Fruit fly (Drosophila melanogaster): ENCODE measurements around the gene VAChT.

VAChT gene

dm6 chr3R:18745961-18746468, 40.7 kb downstream of the VAChT start, which contains the start of the genes PGS1 and gwl (continued):
- TF ChIP-seq NK7.1 (GFP tag; optimal IDR thresholded peaks at IDR 0.05): no peak
- TF ChIP-seq CG18599 (GFP tag; optimal IDR thresholded peaks at IDR 0.05): no peak
- no peak for TF ChIP-seq disco-r (GFP tag; optimal IDR thresholded peaks at IDR 0.05)
- TF ChIP-seq Ets65A (GFP tag): peak; percentile 59
- no peak for TF ChIP-seq pan (optimal IDR thresholded peaks at IDR 0.05)
- peak in 1 of 2 experiments; percentile 81 for TF ChIP-seq pan (GFP tag; optimal IDR thresholded peaks at IDR 0.05 in 1 of 2, IDR thresholded peaks at IDR 0.05 in 1 of 2)
- TF ChIP-seq CG1529 (GFP tag; optimal IDR thresholded peaks at IDR 0.05): no peak
- TF ChIP-seq CG4617 (GFP tag; optimal IDR thresholded peaks at IDR 0.05; ENCODE audit: borderline replicate concordance): peak; percentile 39
- peak; percentile 79 for TF ChIP-seq Ssrp (tag; optimal IDR thresholded peaks at IDR 0.05)
- peak; percentile 69 for TF ChIP-seq fd3F (GFP tag; optimal IDR thresholded peaks at IDR 0.05)
- peak; percentile 88 for TF ChIP-seq tgo (GFP tag; IDR thresholded peaks at IDR 0.05)
- TF ChIP-seq CG9817 (tag; optimal IDR thresholded peaks at IDR 0.05): peak; percentile 80
- TF ChIP-seq CG12071 (GFP tag; optimal IDR thresholded peaks at IDR 0.05): no peak
- peak; percentile 9 for TF ChIP-seq dm (GFP tag; optimal IDR thresholded peaks at IDR 0.05)
- peak; percentile 43; the same call in 1 of the 2 replicates for TF ChIP-seq CG11696 (GFP tag; IDR thresholded peaks at IDR 0.05)
- TF ChIP-seq BEAF-32 (GFP tag; optimal IDR thresholded peaks at IDR 0.05): peak; percentile 72
- TF ChIP-seq Hr39 (optimal IDR thresholded peaks at IDR 0.05): no peak
- TF ChIP-seq sens-2 (GFP tag; IDR thresholded peaks at IDR 0.05): 0 out of 2 replicates have a peak, but pooled peaks have one; percentile 43
- peak; percentile 66 for TF ChIP-seq NfI (GFP tag; optimal IDR thresholded peaks at IDR 0.05)
- TF ChIP-seq CG30020 (tag; optimal IDR thresholded peaks at IDR 0.05): peak; percentile 67
- peak; percentile 68 for TF ChIP-seq pho (GFP tag; optimal IDR thresholded peaks at IDR 0.05)
- no peak for TF ChIP-seq cg (GFP tag; optimal IDR thresholded peaks at IDR 0.05)
- peak; percentile 64 for TF ChIP-seq Meics (GFP tag; optimal IDR thresholded peaks at IDR 0.05)
- no peak for TF ChIP-seq CG42726 (GFP tag; IDR thresholded peaks at IDR 0.05; ENCODE audit: partially characterized antibody)
- peak; percentile 8 for TF ChIP-seq salm (tag; optimal IDR thresholded peaks at IDR 0.05)
- peak; percentile 74 for TF ChIP-seq CG12942 (GFP tag; optimal IDR thresholded peaks at IDR 0.05)
- no peak for TF ChIP-seq CG6254 (GFP tag; optimal IDR thresholded peaks at IDR 0.05)
- peak; percentile 67 for TF ChIP-seq CG17829 (tag; optimal IDR thresholded peaks at IDR 0.05)
- 0 out of 3 replicates have a peak, but pooled peaks have one; percentile 39 for TF ChIP-seq C15 (GFP tag; IDR thresholded peaks at IDR 0.05)
- peak; percentile 65 for TF ChIP-seq Doc3 (GFP tag; IDR thresholded peaks at IDR 0.05; ENCODE audit: partially characterized antibody)
- TF ChIP-seq Drgx (GFP tag; IDR thresholded peaks at IDR 0.05): 0 out of 2 replicates have a peak, but pooled peaks have one; percentile 37
- no peak for TF ChIP-seq CG6854 (GFP tag; optimal IDR thresholded peaks at IDR 0.05)
- peak; percentile 68 for TF ChIP-seq CG13287 (GFP tag; IDR thresholded peaks at IDR 0.05; ENCODE audit: partially characterized antibody)
- TF ChIP-seq scrt (GFP tag; optimal IDR thresholded peaks at IDR 0.05): no peak
- TF ChIP-seq dimm (GFP tag; IDR thresholded peaks at IDR 0.05): peak; percentile 42
- no peak for TF ChIP-seq lilli (GFP tag; optimal IDR thresholded peaks at IDR 0.05)
- TF ChIP-seq amos (GFP tag; IDR thresholded peaks at IDR 0.05; ENCODE audit: partially characterized antibody): peak; percentile 46; the same call in 1 of the 2 replicates
- peak; percentile 52; the same call in 1 of the 2 replicates for TF ChIP-seq wdn (GFP tag; IDR thresholded peaks at IDR 0.05)
- TF ChIP-seq Chrac-16 (GFP tag; optimal IDR thresholded peaks at IDR 0.05): peak; percentile 74
- no peak for TF ChIP-seq CrebB (tag; optimal IDR thresholded peaks at IDR 0.05)
- TF ChIP-seq Nf-YA (GFP tag; IDR thresholded peaks at IDR 0.05): peak; percentile 36; the same call in 1 of the 2 replicates
- peak; percentile 3 for TF ChIP-seq Atf-2 (GFP tag; optimal IDR thresholded peaks at IDR 0.05)
- peak; percentile 85 for TF ChIP-seq CG32772 (GFP tag; IDR thresholded peaks at IDR 0.05)
- TF ChIP-seq Hmr (GFP tag; optimal IDR thresholded peaks at IDR 0.05): peak; percentile 63
- TF ChIP-seq trh (GFP tag; optimal IDR thresholded peaks at IDR 0.05): peak; percentile 62
- TF ChIP-seq bab2 (GFP tag; optimal IDR thresholded peaks at IDR 0.05): peak; percentile 63
- TF ChIP-seq CG14050 (GFP tag; IDR thresholded peaks at IDR 0.05): peak; percentile 33; the same call in 1 of the 3 replicates
- TF ChIP-seq pfk (GFP tag; optimal IDR thresholded peaks at IDR 0.05): no peak
- TF ChIP-seq Sox102F (GFP tag; optimal IDR thresholded peaks at IDR 0.05): peak; percentile 85
- TF ChIP-seq Side (GFP tag; optimal IDR thresholded peaks at IDR 0.05): no peak

Data from whole organism, embryonic.